Fruit fly (Drosophila melanogaster) S2 (cell line): ENCODE data around the gene CG14326.

Source experiments
- CG8478 ChIP-seq: fragments of >200 bp; optimal IDR thresholded peaks from 2 replicates; lab custom pipeline; 2018
- CTCF ChIP-seq, 2 experiments: fragments of >200 bp; optimal IDR thresholded peaks; 2 replicates each; lab custom pipeline; 2018

- no peak for TF ChIP-seq CTCF (optimal IDR thresholded peaks at IDR 0.05; lab: Kevin White, UChicago)
- TF ChIP-seq CG8478 (lab: Kevin White, UChicago), result no peak
These were observed 3.3 kb downstream of the CG14326 start, which contains the start of gene CG14323 for dm6 chr3R:17622062-17622766.
